Worm (Caenorhabditis elegans): ENCODE results near the gene algn-8.

The algn-8 gene

DNA sequence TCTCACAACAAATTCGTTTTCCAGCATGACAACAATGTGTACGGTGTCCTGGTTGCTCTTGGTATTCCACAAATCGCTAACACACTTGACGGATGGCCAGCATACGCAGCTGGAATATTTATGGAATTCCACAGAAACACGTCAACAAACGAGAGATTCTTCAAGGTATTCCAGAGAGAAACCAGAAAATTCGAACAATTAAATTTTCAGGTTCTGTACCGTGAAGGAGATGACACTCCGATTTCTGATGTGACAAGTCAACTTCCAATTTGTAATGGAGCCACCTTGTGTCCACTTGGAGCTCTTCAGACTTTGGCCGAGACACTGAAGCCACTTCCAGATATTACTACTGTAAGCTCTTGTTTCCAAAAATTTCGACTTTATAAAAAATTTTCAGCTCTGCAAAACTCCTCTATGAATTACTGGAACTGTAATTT, 47.7 kb upstream of the algn-8 start:
- no peak for TF ChIP-seq eyg-1 (tag; optimal IDR thresholded peaks at IDR 0.05)
- TF ChIP-seq unc-55 (GFP tag; optimal IDR thresholded peaks at IDR 0.05): no peak
- no peak for TF ChIP-seq unc-3 (GFP tag; conservative IDR thresholded peaks at IDR 0.05)
- TF ChIP-seq unc-3 (tag; optimal IDR thresholded peaks at IDR 0.05): no peak
- TF ChIP-seq sox-4 (tag; optimal IDR thresholded peaks at IDR 0.05): no peak
- TF ChIP-seq gmeb-2 (tag; optimal IDR thresholded peaks at IDR 0.05): no peak

DNA sequence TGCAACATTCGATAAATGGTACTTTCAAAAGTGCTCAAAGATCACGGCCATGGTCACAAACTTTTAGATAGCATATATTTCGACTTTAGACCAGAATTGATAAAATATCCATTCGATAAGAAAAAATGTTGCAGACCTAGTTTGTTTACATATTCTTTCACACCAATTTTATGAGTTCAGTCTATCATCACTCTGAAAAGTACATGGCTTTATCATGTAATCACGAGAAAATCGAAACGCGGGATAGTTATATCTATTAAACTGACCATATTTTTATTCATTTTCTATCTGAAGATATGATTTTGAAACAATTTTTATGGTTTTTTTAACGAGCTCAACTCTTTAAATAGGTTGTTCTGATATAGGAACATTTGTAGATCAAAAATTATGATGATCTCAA, 45.2 kb upstream of the algn-8 start, which contains the start of gene pho-11:
Gene pho-11, plus strand, starts transcription at position 374 of the 400 bp plus-strand sequence.
- TF ChIP-seq elt-2 (tag; optimal IDR thresholded peaks at IDR 0.05): peak; percentile 14
- TF ChIP-seq ttx-3 (tag; optimal IDR thresholded peaks at IDR 0.05): no peak
- TF ChIP-seq ceh-34 (tag; optimal IDR thresholded peaks at IDR 0.05): no peak
- no peak for TF ChIP-seq dve-1 (tag; optimal IDR thresholded peaks at IDR 0.05)
- no peak for TF ChIP-seq rnt-1 (tag; optimal IDR thresholded peaks at IDR 0.05)

DNA sequence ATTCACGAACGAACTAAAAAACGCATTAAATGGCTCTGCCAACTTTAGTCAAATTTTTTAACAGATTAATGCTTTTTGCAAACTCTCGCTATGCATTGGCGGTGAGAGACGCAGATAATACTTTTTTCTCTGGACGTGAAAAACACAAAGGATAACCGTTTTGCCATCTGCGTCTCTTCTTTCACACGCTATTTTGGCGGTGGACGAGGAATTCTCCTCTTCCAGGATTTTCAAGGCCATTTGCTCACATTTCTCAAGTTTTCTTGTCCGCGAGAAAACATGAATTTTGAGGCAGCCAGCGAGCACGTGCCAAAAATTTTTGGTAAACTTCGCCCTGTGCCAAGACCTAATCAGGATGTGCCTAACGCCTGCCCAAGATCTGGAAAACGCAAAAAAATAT, 44.8 kb upstream of the algn-8 start:
- TF ChIP-seq tbx-2 (tag; optimal IDR thresholded peaks at IDR 0.05) (peak; percentile 67), C08G9.2 (tag; optimal IDR thresholded peaks at IDR 0.05) (peak; percentile 55), nhr-11 (tag; optimal IDR thresholded peaks at IDR 0.05) (no peak), tbx-7 (tag; optimal IDR thresholded peaks at IDR 0.05) (peak; percentile 27), dve-1 (tag; optimal IDR thresholded peaks at IDR 0.05) (no peak), ceh-18 (tag; optimal IDR thresholded peaks at IDR 0.05) (peak; percentile 4), ceh-31 (tag; optimal IDR thresholded peaks at IDR 0.05) (peak; percentile 67), ref-2 (tag; optimal IDR thresholded peaks at IDR 0.05) (peak; percentile 36), fkh-10 (GFP tag; optimal IDR thresholded peaks at IDR 0.05) (no peak), ets-4 (tag; optimal IDR thresholded peaks at IDR 0.05) (peak; percentile 40), ceh-2 (tag; optimal IDR thresholded peaks at IDR 0.05) (peak; percentile 22)

DNA sequence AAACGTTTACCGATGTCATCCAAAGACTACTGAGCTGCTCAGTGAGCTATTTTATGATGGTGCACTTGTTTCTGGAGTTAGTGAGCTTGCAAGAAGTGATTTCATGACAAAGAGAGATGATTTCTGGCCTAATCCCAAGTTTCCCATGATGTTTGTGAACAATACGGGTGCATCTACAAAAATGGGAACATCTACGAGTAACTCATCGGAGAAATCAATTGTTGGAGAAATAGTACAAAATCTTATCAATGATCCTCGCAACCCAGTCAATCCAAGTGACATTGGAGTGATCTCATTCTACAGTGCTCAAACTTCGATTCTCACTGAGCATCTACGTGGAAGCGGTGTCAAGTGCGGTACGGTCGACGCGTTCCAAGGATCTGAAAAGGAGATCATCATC, 42.2 kb upstream of the algn-8 start:
- TF ChIP-seq ceh-31 (tag; optimal IDR thresholded peaks at IDR 0.05) (no peak), unc-55 (GFP tag; optimal IDR thresholded peaks at IDR 0.05) (no peak), C08G9.2 (tag; optimal IDR thresholded peaks at IDR 0.05) (no peak), hlh-15 (tag; optimal IDR thresholded peaks at IDR 0.05) (no peak), ceh-48 (tag; optimal IDR thresholded peaks at IDR 0.05) (no peak)

DNA sequence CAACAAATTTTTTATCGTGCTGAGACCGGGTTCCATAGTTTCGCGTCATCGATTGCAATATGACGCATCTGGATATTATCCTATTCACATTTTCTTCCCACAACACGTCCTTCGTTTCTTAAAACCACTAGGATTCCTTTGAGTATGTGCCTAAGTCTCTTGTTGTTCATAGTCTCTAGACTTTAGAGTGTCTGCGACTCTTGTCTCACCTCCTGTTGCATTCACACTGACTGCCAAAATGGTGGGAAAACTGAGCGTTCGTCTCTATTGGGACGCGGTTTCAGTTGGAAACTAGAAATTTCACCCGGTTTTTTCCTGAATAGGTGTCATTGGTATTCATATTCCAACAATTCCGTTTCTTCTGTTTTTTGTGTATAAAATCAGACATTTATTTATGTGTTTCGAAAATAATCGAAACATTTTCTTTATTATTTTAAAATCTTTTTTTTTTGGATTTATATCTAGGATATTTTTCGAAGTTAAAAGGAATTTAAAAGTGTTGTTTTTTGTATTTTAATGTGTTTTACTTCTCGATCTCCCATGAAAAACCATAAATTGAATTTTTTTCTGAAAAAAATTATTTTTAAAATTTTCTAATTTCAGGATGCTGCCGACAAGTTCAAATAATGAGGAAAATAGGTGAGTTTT, 35.5 kb upstream of the algn-8 start, which contains the start of gene C05C10.2:
Gene C05C10.2, plus strand, starts transcription at position 598 of the 648 bp plus-strand sequence.
- TF ChIP-seq ceh-31 (tag; optimal IDR thresholded peaks at IDR 0.05): no peak
- TF ChIP-seq nfya-1 (tag; optimal IDR thresholded peaks at IDR 0.05): peak; percentile 7

DNA sequence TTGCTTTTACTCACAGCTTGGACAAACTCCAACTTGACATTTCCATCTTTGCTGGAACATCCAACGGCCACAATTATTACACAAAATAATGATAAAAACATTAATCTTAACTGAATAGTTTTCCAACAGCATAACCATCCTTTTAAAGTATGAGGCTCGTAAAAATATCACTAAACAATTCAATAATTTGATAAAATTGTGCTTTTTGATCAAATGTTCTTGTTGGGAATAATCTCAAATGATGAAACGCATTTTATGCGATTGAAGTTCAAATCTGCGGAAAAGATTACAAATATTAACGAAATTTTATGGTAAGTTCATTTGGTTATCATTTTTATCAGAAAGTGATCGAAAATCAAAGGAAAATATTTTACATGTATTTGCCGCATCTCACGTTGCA, 34.2 kb upstream of the algn-8 start, which contains the start of gene pho-10:
Gene pho-10, minus strand, starts transcription at position 101 of the 400 bp plus-strand sequence.
- TF ChIP-seq ahr-1 (tag; optimal IDR thresholded peaks at IDR 0.05): no peak
- TF ChIP-seq ceh-19 (GFP tag; optimal IDR thresholded peaks at IDR 0.05): no peak
- TF ChIP-seq pat-9 (tag; optimal IDR thresholded peaks at IDR 0.05): no peak
- TF ChIP-seq syd-9 (tag; optimal IDR thresholded peaks at IDR 0.05): no peak
- no peak for TF ChIP-seq dve-1 (tag; optimal IDR thresholded peaks at IDR 0.05)
- TF ChIP-seq ceh-48 (tag; optimal IDR thresholded peaks at IDR 0.05): no peak
- no peak for TF ChIP-seq C08G9.2 (tag; optimal IDR thresholded peaks at IDR 0.05)
- no peak for TF ChIP-seq gmeb-2 (tag; optimal IDR thresholded peaks at IDR 0.05)
- no peak for TF ChIP-seq lim-6 (tag; optimal IDR thresholded peaks at IDR 0.05)
- no peak for TF ChIP-seq pha-2 (tag; optimal IDR thresholded peaks at IDR 0.05)
- no peak for TF ChIP-seq Y22D7AL.16 (tag; optimal IDR thresholded peaks at IDR 0.05)
- TF ChIP-seq ceh-45 (GFP tag; IDR thresholded peaks at IDR 0.05): no peak
- TF ChIP-seq tbx-2 (tag; optimal IDR thresholded peaks at IDR 0.05): no peak
- no peak for TF ChIP-seq fkh-10 (GFP tag; optimal IDR thresholded peaks at IDR 0.05)
- TF ChIP-seq ceh-30 (tag; optimal IDR thresholded peaks at IDR 0.05): no peak
- TF ChIP-seq T23F11.4 (GFP tag; optimal IDR thresholded peaks at IDR 0.05): no peak
- no peak for TF ChIP-seq pha-4 (tag; optimal IDR thresholded peaks at IDR 0.05)
- no peak for TF ChIP-seq ets-4 (tag; optimal IDR thresholded peaks at IDR 0.05)
- TF ChIP-seq ceh-34 (tag; optimal IDR thresholded peaks at IDR 0.05): no peak
- TF ChIP-seq madf-2 (tag; optimal IDR thresholded peaks at IDR 0.05): no peak

Measured in whole organism, late embryonic.